Worm (Caenorhabditis elegans): ENCODE measurements around the gene F25B3.2.

Gene F25B3.2

ce11 chrV:9536505-9536904 is 40.6 kb upstream of the F25B3.2 start, which contains the start of gene C50F4.4 (continued):
- TF ChIP-seq lsy-2 (tag; optimal IDR thresholded peaks at IDR 0.05) (peak in 1 of 2 experiments; percentile 61), elt-2 (tag; optimal IDR thresholded peaks at IDR 0.05) (no peak), snu-23 (GFP tag; optimal IDR thresholded peaks at IDR 0.05) (peak; percentile 55), fkh-10 (GFP tag; optimal IDR thresholded peaks at IDR 0.05) (no peak), ceh-63 (GFP tag; optimal IDR thresholded peaks at IDR 0.05) (no peak), egl-13 (tag; optimal IDR thresholded peaks at IDR 0.05) (peak; percentile 36), ceh-82 (tag; optimal IDR thresholded peaks at IDR 0.05) (no peak), lin-14 (GFP tag; optimal IDR thresholded peaks at IDR 0.05) (peak; percentile 50), mab-9 (GFP tag; IDR thresholded peaks at IDR 0.05) (0 out of 2 replicates have a peak, but pooled peaks have one; percentile 49), sptf-1 (tag; optimal IDR thresholded peaks at IDR 0.05) (no peak), zag-1 (tag; optimal IDR thresholded peaks at IDR 0.05) (no peak), irx-1 (tag; optimal IDR thresholded peaks at IDR 0.05) (peak; percentile 70), aly-2 (tag; optimal IDR thresholded peaks at IDR 0.05) (no peak), pag-3 (tag; optimal IDR thresholded peaks at IDR 0.05; ENCODE audit: borderline replicate concordance, insufficient read depth) (no peak), aha-1 (tag; optimal IDR thresholded peaks at IDR 0.05) (no peak), unc-130 (tag; optimal IDR thresholded peaks at IDR 0.05) (peak; percentile 46), nhr-12 (tag; optimal IDR thresholded peaks at IDR 0.05) (no peak), egl-27 (tag; optimal IDR thresholded peaks at IDR 0.05) (no peak), unc-86 (tag; optimal IDR thresholded peaks at IDR 0.05) (peak; percentile 15), fos-1 (tag; optimal IDR thresholded peaks at IDR 0.05) (no peak), hpl-2 (GFP tag; optimal IDR thresholded peaks at IDR 0.05) (no peak), swsn-7 (tag; optimal IDR thresholded peaks at IDR 0.05) (peak; percentile 59), nhr-20 (tag; optimal IDR thresholded peaks at IDR 0.05) (peak; percentile 53), unc-62 (GFP tag; optimal IDR thresholded peaks at IDR 0.05) (no peak), nhr-19 (GFP tag; conservative IDR thresholded peaks at IDR 0.05) (peak; percentile 42; the same call in 1 of the 2 replicates), nhr-84 (tag; optimal IDR thresholded peaks at IDR 0.05) (no peak), mef-2 (tag; optimal IDR thresholded peaks at IDR 0.05) (no peak), lin-13 (GFP tag; optimal IDR thresholded peaks at IDR 0.05) (no peak), C04F5.9 (tag; optimal IDR thresholded peaks at IDR 0.05) (no peak), lir-3 (tag; optimal IDR thresholded peaks at IDR 0.05; ENCODE audit: poor library complexity) (peak; percentile 77), fkh-8 (tag; optimal IDR thresholded peaks at IDR 0.05) (peak; percentile 15), hlh-4 (tag; optimal IDR thresholded peaks at IDR 0.05) (no peak), dpl-1 (GFP tag; optimal IDR thresholded peaks at IDR 0.05) (peak; percentile 20 to 65 (median 38)), grh-1 (GFP tag; IDR thresholded peaks at IDR 0.05) (no peak), alr-1 (tag; optimal IDR thresholded peaks at IDR 0.05; ENCODE audit: borderline replicate concordance) (no peak), nhr-76 (tag; optimal IDR thresholded peaks at IDR 0.05) (no peak), isw-1 (GFP tag; IDR thresholded peaks at IDR 0.05) (no peak), ztf-4 (tag; optimal IDR thresholded peaks at IDR 0.05) (no peak), rnt-1 (tag; optimal IDR thresholded peaks at IDR 0.05) (peak; percentile 93), ceh-88 (GFP tag; IDR thresholded peaks at IDR 0.05) (no peak), unc-98 (GFP tag; IDR thresholded peaks at IDR 0.05) (no peak)

ce11 chrV:9539638-9540037 is 37.5 kb upstream of the F25B3.2 start, which contains the start of gene C50F4.12:
Gene C50F4.12, minus strand, starts transcription at chrV:9539738.
- TF ChIP-seq efl-3 (GFP tag; optimal IDR thresholded peaks at IDR 0.05) (no peak), skn-1 (tag; optimal IDR thresholded peaks at IDR 0.05) (no peak), isw-1 (GFP tag; IDR thresholded peaks at IDR 0.05) (no peak)

Measured in whole organism, L1 larva.